Worm (Caenorhabditis elegans) whole organism, L3 larva: Measurements from ENCODE around the gene F26F2.4.

Experiments used
- egl-27 ChIP-seq: sonication (generic microtip); optimal IDR thresholded peaks from 4 replicates; lab custom pipeline; 2017; ENCODE audit warnings: missing biosample characterization, missing genetic modification reagents, missing genetic modification characterization
- fkh-10 ChIP-seq: sonication (generic microtip); optimal IDR thresholded peaks from 2 replicates; lab custom pipeline; 2017; ENCODE audit warnings: missing biosample characterization, missing genetic modification reagents, missing genetic modification characterization
- jun-1 ChIP-seq: fragments of 150-350 bp; optimal IDR thresholded peaks from 2 replicates; lab custom pipeline; 2014; ENCODE audit warnings: missing biosample characterization, missing genetic modification reagents, missing genetic modification characterization
- lin-39 ChIP-seq: fragments of 150-350 bp; optimal IDR thresholded peaks from 2 replicates; lab custom pipeline; 2018; ENCODE audit warnings: missing biosample characterization, missing genetic modification reagents, missing genetic modification characterization
- nhr-25 ChIP-seq: sonication (generic microtip); optimal IDR thresholded peaks from 2 replicates; lab custom pipeline; 2017; ENCODE audit warnings: missing biosample characterization, missing genetic modification characterization
- pha-4 ChIP-seq: fragments of 150-350 bp; optimal IDR thresholded peaks from 2 replicates; lab custom pipeline; 2014; ENCODE audit warnings: missing biosample characterization, missing genetic modification reagents, missing genetic modification characterization
- pqm-1 ChIP-seq: fragments of 150-350 bp; optimal IDR thresholded peaks from 2 replicates; lab custom pipeline; 2017; ENCODE audit warnings: missing biosample characterization, missing genetic modification characterization, inconsistent platforms
- zag-1 ChIP-seq: fragments of 150-350 bp; optimal IDR thresholded peaks from 2 replicates; lab custom pipeline; 2014; ENCODE audit warnings: missing biosample characterization, missing genetic modification characterization
- ztf-11 ChIP-seq: fragments of 150-350 bp; optimal IDR thresholded peaks from 2 replicates; lab custom pipeline; 2014; ENCODE audit warnings: missing biosample characterization, missing genetic modification characterization

ce11 chrV:20544610-20545009 lies 24.5 kb upstream of the F26F2.4 start:
- TF ChIP-seq pha-4 (tag; lab: Kevin White, UChicago) (peak; percentile 16), nhr-25 (tag; lab: Kevin White, UChicago) (no peak), lin-39 (tag; lab: Kevin White, UChicago) (no peak), pqm-1 (tag; lab: Kevin White, UChicago) (no peak), jun-1 (tag; lab: Kevin White, UChicago) (no peak), egl-27 (tag; lab: Kevin White, UChicago) (no peak), fkh-10 (no peak), ztf-11 (no peak), zag-1 (tag; lab: Kevin White, UChicago) (no peak)
